Worm (Caenorhabditis elegans) whole organism, L2 larva: ENCODE results near the gene asns-2.

Experiments
- ZK546.5 ChIP-seq: sonication (generic microtip); optimal IDR thresholded peaks from 2 replicates; lab custom pipeline; 2017; ENCODE audit warnings: missing biosample characterization, missing genetic modification characterization
- fos-1 ChIP-seq: fragments of 150-350 bp; optimal IDR thresholded peaks from 2 replicates; lab custom pipeline; 2014; ENCODE audit warnings: missing biosample characterization, missing genetic modification characterization
- gmeb-1 ChIP-seq: fragments of 150-350 bp; optimal IDR thresholded peaks from 2 replicates; lab custom pipeline; 2014; ENCODE audit warnings: missing biosample characterization, missing genetic modification characterization
- lin-39 ChIP-seq: fragments of 150-350 bp; optimal IDR thresholded peaks from 2 replicates; lab custom pipeline; 2014; ENCODE audit warnings: missing biosample characterization, missing genetic modification reagents, missing genetic modification characterization
- mab-5 ChIP-seq: fragments of 150-350 bp; optimal IDR thresholded peaks from 2 replicates; lab custom pipeline; 2014; ENCODE audit warnings: missing biosample characterization, missing genetic modification characterization
- nhr-237 ChIP-seq: fragments of 150-350 bp; optimal IDR thresholded peaks from 2 replicates; lab custom pipeline; 2014; ENCODE audit warnings: missing biosample characterization, missing genetic modification characterization
- nhr-25 ChIP-seq: fragments of 150-350 bp; sonication (generic microtip); optimal IDR thresholded peaks from 3 replicates; lab custom pipeline; 2014; ENCODE audit warnings: missing biosample characterization, missing genetic modification characterization
- nhr-77 ChIP-seq: fragments of 150-350 bp; optimal IDR thresholded peaks from 2 replicates; lab custom pipeline; 2014; ENCODE audit warnings: missing biosample characterization, missing genetic modification characterization
- snpc-4 ChIP-seq: fragments of 150-350 bp; optimal IDR thresholded peaks from 2 replicates; lab custom pipeline; 2014; ENCODE audit warnings: missing biosample characterization, missing genetic modification characterization
- unc-62 ChIP-seq: fragments of 150-350 bp; optimal IDR thresholded peaks from 2 replicates; lab custom pipeline; 2014; ENCODE audit warnings: missing biosample characterization, missing genetic modification reagents, missing genetic modification characterization
- ztf-11 ChIP-seq: sonication (generic microtip); optimal IDR thresholded peaks from 2 replicates; lab custom pipeline; 2017; ENCODE audit warnings: missing biosample characterization, missing genetic modification characterization

DNA sequence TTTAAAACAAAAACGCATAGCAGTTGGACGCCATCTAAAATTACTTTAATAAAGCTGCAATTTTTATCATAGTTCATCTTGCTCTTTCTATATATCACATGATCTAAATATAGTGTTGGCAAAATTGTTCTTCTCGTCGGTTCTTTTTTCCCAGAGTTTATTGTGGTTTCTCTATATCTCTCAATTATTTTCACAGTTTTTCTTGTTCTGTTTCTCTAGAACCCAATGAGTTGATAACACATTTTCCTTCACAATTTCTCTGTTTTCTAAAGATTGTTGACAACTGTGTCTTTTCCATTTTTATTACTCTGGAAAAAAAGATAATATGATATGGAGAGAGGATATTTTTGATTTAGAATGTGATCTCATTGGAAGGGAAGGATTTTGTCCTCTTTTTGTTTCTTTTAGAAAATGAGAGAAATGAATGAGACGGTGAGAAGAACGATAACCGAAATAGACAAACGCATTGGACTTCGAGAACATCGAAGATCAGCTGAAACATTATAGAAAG lies 3.6 kb upstream of the asns-2 start:
- no peak for TF ChIP-seq ztf-11 (tag; lab: Kevin White, UChicago)
- no peak for TF ChIP-seq snpc-4 (tag; lab: Kevin White, UChicago)
- TF ChIP-seq gmeb-1 (tag; lab: Kevin White, UChicago): no peak
- no peak for TF ChIP-seq nhr-25
- TF ChIP-seq ZK546.5 (tag; lab: Kevin White, UChicago): no peak
- TF ChIP-seq fos-1 (tag; lab: Kevin White, UChicago): no peak
- TF ChIP-seq mab-5 (tag; lab: Kevin White, UChicago): no peak
- TF ChIP-seq unc-62 (GFP tag; lab: Kevin White, UChicago): no peak
- TF ChIP-seq nhr-77: no peak
- TF ChIP-seq lin-39: no peak
- TF ChIP-seq nhr-237 (tag; lab: Kevin White, UChicago): no peak
